Worm (Caenorhabditis elegans) whole organism, L4 larva: Measurements from ENCODE around the gene F13A7.1.

Source experiments
- F10B5.3 ChIP-seq: sonication (generic microtip); optimal IDR thresholded peaks from 2 replicates; lab custom pipeline; 2016; ENCODE audit warnings: mild to moderate bottlenecking, missing genetic modification characterization, missing compliant biosample characterization
- F49E8.2 ChIP-seq: sonication (generic microtip); optimal IDR thresholded peaks from 2 replicates; lab custom pipeline; 2016; ENCODE audit warnings: missing compliant biosample characterization, mild to moderate bottlenecking, missing genetic modification characterization, borderline replicate concordance
- R02D3.7 ChIP-seq: fragments of 150-350 bp; sonication (generic microtip); optimal IDR thresholded peaks from 3 replicates; lab custom pipeline; 2014; ENCODE audit warnings: missing biosample characterization, missing genetic modification characterization
- T20F7.1 ChIP-seq: fragments of 200-800 bp; sonication (Bioruptor generic); optimal IDR thresholded peaks from 2 replicates; lab custom pipeline; 2018; ENCODE audit warnings: mild to moderate bottlenecking, missing genetic modification characterization, missing compliant biosample characterization
- Y5F2A.4 ChIP-seq: fragments of 200-800 bp; sonication (Bioruptor generic); optimal IDR thresholded peaks from 2 replicates; lab custom pipeline; 2018; ENCODE audit warnings: mild to moderate bottlenecking, missing genetic modification characterization, missing compliant biosample characterization
- ZK546.5 ChIP-seq, 2 experiments: sonication (generic microtip); optimal IDR thresholded peaks; 2 replicates each; lab custom pipeline; 2017; ENCODE audit warnings: missing biosample characterization in 2 of 2, missing genetic modification characterization in 2 of 2
- aha-1 ChIP-seq: fragments of 150-350 bp; peaks from one replicate; lab custom pipeline; 2014; ENCODE audit warnings: missing biosample characterization, missing genetic modification characterization
- attf-4 ChIP-seq: sonication (generic microtip); optimal IDR thresholded peaks from 3 replicates; lab custom pipeline; 2017; ENCODE audit warnings: missing biosample characterization, missing genetic modification characterization
- ceh-20 ChIP-seq: fragments of 200-800 bp; sonication (Bioruptor generic); IDR thresholded peaks from 2 replicates; pipeline ENCODE4 v1.3.6; 2022; ENCODE audit warnings: missing genetic modification reagents, missing genetic modification characterization, missing compliant biosample characterization
- ces-1 ChIP-seq: fragments of 150-350 bp; sonication (generic microtip); optimal IDR thresholded peaks from 4 replicates; lab custom pipeline; 2014; ENCODE audit warnings: missing biosample characterization, missing genetic modification reagents, missing genetic modification characterization
- cey-2 ChIP-seq: sonication (generic microtip); optimal IDR thresholded peaks from 3 replicates; lab custom pipeline; 2017; ENCODE audit warnings: missing genetic modification characterization, mild to moderate bottlenecking, missing compliant biosample characterization, antibody characterized with exemption, borderline replicate concordance; ENCODE audit not compliant: insufficient read depth
- daf-16 ChIP-seq, 3 experiments: sonication (generic microtip); optimal IDR thresholded peaks; 2 replicates each; lab custom pipeline; 2016 to 2017; ENCODE audit warnings: missing genetic modification characterization in 3 of 3, missing genetic modification reagents in 3 of 3, mild to moderate bottlenecking in 2 of 3, missing compliant biosample characterization in 2 of 3, missing biosample characterization in 1 of 3, moderate library complexity in 1 of 3
- daf-19 ChIP-seq: fragments of 200-800 bp; sonication (Bioruptor generic); conservative IDR thresholded peaks from 2 replicates; pipeline ENCODE4 v1.3.6; 2022; ENCODE audit warnings: missing genetic modification characterization, missing compliant biosample characterization
- daf-8 ChIP-seq: fragments of 200-800 bp; sonication (Bioruptor generic); IDR thresholded peaks from 2 replicates; pipeline ENCODE4 v1.3.6; 2022; ENCODE audit warnings: missing genetic modification characterization, missing compliant biosample characterization
- dmd-6 ChIP-seq: fragments of 200-800 bp; sonication (Bioruptor generic); IDR thresholded peaks from 2 replicates; pipeline ENCODE4 v1.3.6; 2022; ENCODE audit warnings: missing genetic modification reagents, missing genetic modification characterization, missing compliant biosample characterization
- dmd-9 ChIP-seq: fragments of 200-800 bp; sonication (Bioruptor generic); IDR thresholded peaks from 2 replicates; pipeline ENCODE4 v1.3.6; 2022; ENCODE audit warnings: missing genetic modification reagents, missing genetic modification characterization, missing compliant biosample characterization
- egl-27 ChIP-seq: sonication (generic microtip); optimal IDR thresholded peaks from 3 replicates; lab custom pipeline; 2017; ENCODE audit warnings: missing biosample characterization, missing genetic modification reagents, missing genetic modification characterization
- fos-1 ChIP-seq: fragments of 150-350 bp; optimal IDR thresholded peaks from 2 replicates; lab custom pipeline; 2014; ENCODE audit warnings: missing biosample characterization, missing genetic modification characterization
- hif-1 ChIP-seq, 2 experiments: sonication (generic microtip); optimal IDR thresholded peaks; 2 replicates each; lab custom pipeline; 2016 to 2017; ENCODE audit warnings: missing compliant biosample characterization in 2 of 2, missing genetic modification characterization in 2 of 2, missing genetic modification reagents in 2 of 2, missing genotype in 2 of 2, mild to moderate bottlenecking in 1 of 2
- hmg-1.1 ChIP-seq: fragments of 200-800 bp; sonication (Bioruptor generic); IDR thresholded peaks from 2 replicates; pipeline ENCODE4 v1.3.6; 2022; ENCODE audit warnings: missing genetic modification reagents, missing genetic modification characterization, missing compliant biosample characterization
- lin-1 ChIP-seq: fragments of 200-800 bp; sonication (Bioruptor generic); IDR thresholded peaks from 2 replicates; pipeline ENCODE4 v1.3.6; 2022; ENCODE audit warnings: missing genetic modification reagents, missing genetic modification characterization, missing compliant biosample characterization
- lin-15B ChIP-seq: fragments of 150-350 bp; sonication (generic microtip); optimal IDR thresholded peaks from 3 replicates; lab custom pipeline; 2014; ENCODE audit warnings: missing biosample characterization, missing genetic modification characterization
- lin-29 ChIP-seq: fragments of 200-800 bp; sonication (Bioruptor generic); IDR thresholded peaks from 2 replicates; pipeline ENCODE4 v1.3.6; 2022; ENCODE audit warnings: missing genetic modification reagents, missing genetic modification characterization, missing compliant biosample characterization
- lin-38 ChIP-seq: fragments of 200-800 bp; sonication (Bioruptor generic); IDR thresholded peaks from 2 replicates; pipeline ENCODE4 v1.3.6; 2022; ENCODE audit warnings: missing genetic modification reagents, missing genetic modification characterization, missing compliant biosample characterization
- lin-39 ChIP-seq: fragments of 150-350 bp; optimal IDR thresholded peaks from 2 replicates; lab custom pipeline; 2014; ENCODE audit warnings: missing biosample characterization, missing genetic modification reagents, missing genetic modification characterization
- lir-3 ChIP-seq: sonication (generic microtip); optimal IDR thresholded peaks from 2 replicates; lab custom pipeline; 2016; ENCODE audit warnings: mild to moderate bottlenecking, missing genetic modification characterization, missing compliant biosample characterization
- madf-5 ChIP-seq, 2 experiments: fragments of 200-800 bp; sonication (Bioruptor generic); IDR thresholded peaks; 2 replicates each; pipeline ENCODE4 v1.3.6; 2022; ENCODE audit warnings: missing compliant biosample characterization in 2 of 2, missing genetic modification characterization in 2 of 2
- mes-2 ChIP-seq: sonication (generic microtip); optimal IDR thresholded peaks from 2 replicates; lab custom pipeline; 2016; ENCODE audit warnings: missing genotype, mild to moderate bottlenecking, missing genetic modification characterization, missing compliant biosample characterization; ENCODE audit not compliant: poor library complexity, severe bottlenecking
- mxl-2 ChIP-seq: fragments of 200-800 bp; sonication (Bioruptor generic); conservative IDR thresholded peaks from 2 replicates; pipeline ENCODE4 v1.3.6; 2022; ENCODE audit warnings: missing genetic modification reagents, missing genetic modification characterization, missing compliant biosample characterization
- nhr-11 ChIP-seq: fragments of 150-350 bp; optimal IDR thresholded peaks from 2 replicates; lab custom pipeline; 2014; ENCODE audit warnings: missing biosample characterization, missing genetic modification characterization
- nhr-25 ChIP-seq: sonication (generic microtip); optimal IDR thresholded peaks from 2 replicates; lab custom pipeline; 2017; ENCODE audit warnings: missing genetic modification characterization, mild to moderate bottlenecking, missing compliant biosample characterization, antibody characterized with exemption, moderate library complexity, borderline replicate concordance; ENCODE audit not compliant: insufficient read depth
- nhr-28 ChIP-seq: fragments of 150-350 bp; optimal IDR thresholded peaks from 2 replicates; lab custom pipeline; 2014; ENCODE audit warnings: missing biosample characterization, missing genetic modification characterization
- nhr-42 ChIP-seq: fragments of 200-800 bp; sonication (Bioruptor generic); IDR thresholded peaks from 2 replicates; pipeline ENCODE4 v1.3.6; 2022; ENCODE audit warnings: missing genetic modification characterization, missing compliant biosample characterization
- nhr-48 ChIP-seq: sonication (generic microtip); optimal IDR thresholded peaks from 2 replicates; lab custom pipeline; 2016; ENCODE audit warnings: mild to moderate bottlenecking, missing genetic modification characterization, missing compliant biosample characterization
- nhr-6 ChIP-seq: fragments of 150-350 bp; optimal IDR thresholded peaks from 2 replicates; lab custom pipeline; 2014; ENCODE audit warnings: missing biosample characterization, missing genetic modification characterization
- nhr-76 ChIP-seq: fragments of 150-350 bp; optimal IDR thresholded peaks from 2 replicates; lab custom pipeline; 2014; ENCODE audit warnings: missing biosample characterization, missing genetic modification characterization
- nhr-77 ChIP-seq: fragments of 150-350 bp; optimal IDR thresholded peaks from 2 replicates; lab custom pipeline; 2014; ENCODE audit warnings: missing biosample characterization, missing genetic modification characterization
- pha-4 ChIP-seq, 2 experiments: fragments of 150-350 bp in 1 of 2; fragments of 200-800 bp in 1 of 2; sonication (Bioruptor generic) in 1 of 2; IDR thresholded peaks in 1 of 2; optimal IDR thresholded peaks in 1 of 2; 2 replicates each; pipeline versions ENCODE4 v1.3.6 to Lab custom; 2014 to 2022; ENCODE audit warnings: missing genetic modification characterization in 2 of 2, missing genetic modification reagents in 2 of 2, missing biosample characterization in 1 of 2, missing compliant biosample characterization in 1 of 2
- php-3 ChIP-seq: fragments of 200-800 bp; sonication (Bioruptor generic); IDR thresholded peaks from 2 replicates; pipeline ENCODE4 v1.3.6; 2022; ENCODE audit warnings: missing genetic modification reagents, missing genetic modification characterization, missing compliant biosample characterization
- rbr-2 ChIP-seq: sonication (generic microtip); optimal IDR thresholded peaks from 2 replicates; lab custom pipeline; 2016; ENCODE audit warnings: missing genotype, missing genetic modification characterization, missing compliant biosample characterization
- saeg-2 ChIP-seq: fragments of 200-800 bp; sonication (Bioruptor generic); IDR thresholded peaks from 2 replicates; pipeline ENCODE4 v1.3.6; 2022; ENCODE audit warnings: missing genetic modification reagents, missing genetic modification characterization, missing compliant biosample characterization
- set-16 ChIP-seq: fragments of 200-800 bp; sonication (Bioruptor generic); IDR thresholded peaks from 2 replicates; pipeline ENCODE4 v1.3.6; 2022; ENCODE audit warnings: missing genetic modification reagents, missing genetic modification characterization, missing compliant biosample characterization
- snpc-4 ChIP-seq: fragments of 150-350 bp; optimal IDR thresholded peaks from 2 replicates; lab custom pipeline; 2014; ENCODE audit warnings: missing biosample characterization, missing genetic modification characterization
- spr-3 ChIP-seq: fragments of 200-800 bp; sonication (Bioruptor generic); optimal IDR thresholded peaks from 2 replicates; lab custom pipeline; 2018; ENCODE audit warnings: mild to moderate bottlenecking, missing genetic modification characterization, missing compliant biosample characterization
- tra-1 ChIP-seq: fragments of 200-800 bp; sonication (Bioruptor generic); IDR thresholded peaks from 2 replicates; pipeline ENCODE4 v1.3.6; 2022; ENCODE audit warnings: missing genetic modification reagents, missing genetic modification characterization, missing compliant biosample characterization
- unc-130 ChIP-seq: sonication (generic microtip); optimal IDR thresholded peaks from 2 replicates; lab custom pipeline; 2016; ENCODE audit warnings: missing genetic modification reagents, missing genetic modification characterization, missing compliant biosample characterization
- unc-39 ChIP-seq: sonication (generic microtip); optimal IDR thresholded peaks from 2 replicates; lab custom pipeline; 2017; ENCODE audit warnings: missing biosample characterization, missing genetic modification characterization
- unc-62 ChIP-seq, 3 experiments: fragments of 150-350 bp in 1 of 3; sonication (generic microtip); optimal IDR thresholded peaks in 2 of 3; peaks in 1 of 3; 1 replicate in 1 of 3; 2 replicates in 2 of 3; lab custom pipeline; 2014 to 2017; ENCODE audit warnings: missing biosample characterization in 3 of 3, missing genetic modification characterization in 3 of 3, missing genetic modification reagents in 3 of 3, missing genotype in 1 of 3
- zfp-2 ChIP-seq: sonication (generic microtip); optimal IDR thresholded peaks from 2 replicates; lab custom pipeline; 2016; ENCODE audit warnings: mild to moderate bottlenecking, missing genetic modification characterization, missing compliant biosample characterization

Gene F13A7.1

DNA sequence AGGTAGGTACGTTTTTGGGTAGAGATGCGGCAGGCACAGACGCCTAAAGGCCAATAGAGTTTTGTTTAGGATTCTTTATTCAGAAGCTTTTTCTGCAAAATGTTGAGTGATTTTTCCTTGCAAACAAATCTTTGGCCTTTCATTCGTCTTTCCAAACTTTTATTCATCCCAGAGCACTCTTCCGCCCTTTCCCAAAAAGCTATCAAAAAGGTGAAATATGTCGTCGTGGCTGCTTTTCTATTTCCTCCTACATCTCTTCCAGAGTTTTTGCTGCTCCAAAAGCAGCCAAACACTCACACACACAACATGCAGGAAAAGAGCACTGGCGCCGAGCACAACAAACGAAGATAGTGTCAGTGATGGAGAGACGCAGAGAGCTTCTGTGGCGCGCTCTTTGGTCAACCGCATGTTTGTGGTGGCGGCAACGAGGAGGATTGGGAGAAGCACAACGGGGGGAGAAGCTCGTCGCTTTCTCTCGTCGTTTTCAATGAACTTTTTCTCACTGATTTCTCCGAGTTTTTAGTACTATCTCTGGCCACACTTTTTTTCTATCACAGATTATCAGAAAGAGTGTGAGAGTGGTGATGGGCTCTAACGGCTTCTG lies 26.9 kb downstream of the F13A7.1 start (continued):
- TF ChIP-seq egl-27 (tag; lab: Kevin White, UChicago): no peak
- peak; percentile 77 for TF ChIP-seq hmg-1.1
- TF ChIP-seq daf-16 (GFP tag; optimal IDR thresholded peaks at IDR 0.05; lab: Kevin White, UChicago): peak in 1 of 2 experiments; percentile 45
- peak; percentile 87 for TF ChIP-seq daf-16 (tag; optimal IDR thresholded peaks at IDR 0.05; lab: Kevin White, UChicago)
- no peak for TF ChIP-seq lin-39 (tag; lab: Kevin White, UChicago)
- TF ChIP-seq dmd-6: peak; percentile 78
- no peak for TF ChIP-seq cey-2 (tag; lab: Kevin White, UChicago)
- no peak for TF ChIP-seq nhr-76 (tag; lab: Kevin White, UChicago)
- no peak for TF ChIP-seq F10B5.3 (tag; lab: Kevin White, UChicago)
- TF ChIP-seq attf-4 (tag; lab: Kevin White, UChicago): no peak
- peak in 1 of 2 experiments; percentile 99 for TF ChIP-seq unc-62 (GFP tag; optimal IDR thresholded peaks at IDR 0.05 in 1 of 2; lab: Kevin White, UChicago)
- TF ChIP-seq unc-62 (tag; optimal IDR thresholded peaks at IDR 0.05; lab: Kevin White, UChicago): no peak
- TF ChIP-seq fos-1 (tag; lab: Kevin White, UChicago): no peak
- peak; percentile 23 for TF ChIP-seq nhr-77 (tag; lab: Kevin White, UChicago)
- peak; percentile 66 for TF ChIP-seq rbr-2 (tag; lab: Kevin White, UChicago)
- no peak for TF ChIP-seq lin-1 (GFP tag; lab: Robert Waterston, UW)
- no peak for TF ChIP-seq R02D3.7 (tag; lab: Kevin White, UChicago)
- no peak for TF ChIP-seq unc-130 (GFP tag; lab: Kevin White, UChicago)
- TF ChIP-seq aha-1 (tag; lab: Kevin White, UChicago): peak; percentile 95
- no peak; the same call in 1 of the 2 replicates for TF ChIP-seq pha-4 (GFP tag; IDR thresholded peaks at IDR 0.05; lab: Robert Waterston, UW)
- no peak for TF ChIP-seq pha-4 (tag; optimal IDR thresholded peaks at IDR 0.05; lab: Kevin White, UChicago)
- TF ChIP-seq spr-3 (GFP tag; lab: Kevin White, UChicago): no peak
- no peak for TF ChIP-seq saeg-2 (GFP tag; lab: Robert Waterston, UW)
- no peak for TF ChIP-seq T20F7.1
- TF ChIP-seq nhr-11 (tag; lab: Kevin White, UChicago): peak; percentile 64
- peak; percentile 33; the same call in 1 of the 2 replicates for TF ChIP-seq ceh-20
- TF ChIP-seq dmd-9 (GFP tag; lab: Robert Waterston, UW): no peak
- no peak for TF ChIP-seq php-3 (GFP tag; lab: Robert Waterston, UW)
- no peak for TF ChIP-seq tra-1 (GFP tag; lab: Robert Waterston, UW)
- TF ChIP-seq lir-3 (tag; lab: Kevin White, UChicago): no peak
- no peak for TF ChIP-seq nhr-25 (tag; lab: Kevin White, UChicago)
- TF ChIP-seq daf-8 (GFP tag; lab: Robert Waterston, UW): no peak
- no peak for TF ChIP-seq lin-15B (tag; lab: Kevin White, UChicago)
- no peak for TF ChIP-seq F49E8.2
- no peak for TF ChIP-seq snpc-4
- no peak for TF ChIP-seq daf-19 (GFP tag; lab: Robert Waterston, UW)
- no peak for TF ChIP-seq lin-29 (GFP tag; lab: Robert Waterston, UW)
- TF ChIP-seq set-16 (GFP tag; lab: Robert Waterston, UW): peak; percentile 50
- TF ChIP-seq unc-39: no peak
- TF ChIP-seq nhr-42: no peak
- TF ChIP-seq hif-1 (tag; optimal IDR thresholded peaks at IDR 0.05; lab: Kevin White, UChicago): peak in 1 of 2 experiments; percentile 39
- TF ChIP-seq nhr-6 (tag; lab: Kevin White, UChicago): no peak
- TF ChIP-seq zfp-2: no peak
- no peak for TF ChIP-seq ZK546.5 (tag; optimal IDR thresholded peaks at IDR 0.05; lab: Kevin White, UChicago)
- peak; percentile 72 for TF ChIP-seq nhr-28
- TF ChIP-seq Y5F2A.4 (GFP tag; lab: Kevin White, UChicago): no peak
- TF ChIP-seq mes-2 (tag; lab: Kevin White, UChicago): peak; percentile 32
- no peak for TF ChIP-seq mxl-2 (GFP tag; lab: Robert Waterston, UW)
- TF ChIP-seq nhr-48 (tag; lab: Kevin White, UChicago): peak; percentile 19
- TF ChIP-seq madf-5 (GFP tag; IDR thresholded peaks at IDR 0.05; lab: Robert Waterston, UW): no peak
- no peak for TF ChIP-seq ces-1 (GFP tag; lab: Kevin White, UChicago)
- no peak for TF ChIP-seq lin-38 (GFP tag; lab: Robert Waterston, UW)
